Worm (Caenorhabditis elegans): ENCODE data around the gene sdz-35.
"Not testable (repeated sequence)": the region's sequence is repeated elsewhere in the genome, so short reads cannot be mapped to it uniquely, and the experiment has no call there.

Gene sdz-35

DNA sequence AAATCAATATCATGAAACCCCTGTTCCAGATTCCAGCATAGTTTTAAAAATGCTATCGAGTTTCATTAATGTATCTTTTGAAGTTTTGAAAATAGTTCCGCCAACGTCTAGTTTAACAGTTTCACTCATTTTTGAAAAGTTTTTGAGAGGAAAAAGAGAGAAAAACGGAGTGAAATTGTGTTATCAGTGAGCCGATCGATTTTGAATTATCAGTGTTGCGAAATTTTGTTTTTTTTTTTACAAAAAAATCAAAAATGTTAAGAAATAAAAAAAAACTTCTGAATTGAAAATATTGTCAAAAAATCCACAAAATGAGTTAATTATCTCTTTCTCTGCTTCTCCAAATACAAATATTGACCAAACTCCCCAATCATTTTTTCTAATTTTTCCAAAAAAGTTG is 14.1 kb upstream of the sdz-35 start, which contains the start of gene ZC239.13:
ZC239.13 (minus strand) TSS at position 154 of the 400 bp plus-strand sequence.
- TF ChIP-seq F39B2.1 (GFP tag; IDR thresholded peaks at IDR 0.05) (no peak), cebp-1 (GFP tag; IDR thresholded peaks at IDR 0.05) (peak; percentile 74; the same call in 1 of the 2 replicates), cebp-1 (tag; optimal IDR thresholded peaks at IDR 0.05) (peak; percentile 78)

DNA sequence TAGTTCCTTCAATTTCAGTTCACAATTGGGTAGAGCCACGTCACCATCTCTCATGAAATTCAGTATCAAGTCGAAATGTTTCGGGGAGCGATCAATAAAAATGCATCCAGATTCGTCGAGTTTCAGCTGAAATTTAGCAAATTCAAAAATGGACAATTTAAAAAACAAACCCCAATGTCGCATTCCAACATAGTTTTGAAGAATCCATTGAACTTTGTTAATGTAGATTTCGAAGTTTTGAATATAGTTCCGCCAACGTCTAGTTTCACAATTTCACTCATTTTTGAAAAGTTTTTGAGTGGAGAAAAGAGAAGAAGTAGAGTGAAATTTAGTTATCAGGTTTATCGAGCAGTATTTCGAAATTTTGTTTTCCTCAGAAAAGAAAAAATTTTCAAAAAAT is 13.2 kb upstream of the sdz-35 start, which contains the start of gene ZC239.14:
ZC239.14 (minus strand) TSS at position 305 of the 400 bp plus-strand sequence.
- TF ChIP-seq tlf-1 (GFP tag; optimal IDR thresholded peaks at IDR 0.05): no peak
- TF ChIP-seq F52B5.7 (tag; optimal IDR thresholded peaks at IDR 0.05): no peak

ce11 chrII:3220723-3221122 is 12.1 kb upstream of the sdz-35 start, which contains the start of gene ZC239.22:
TSS of gene ZC239.22 (minus strand) at chrII:3220823.
- TF ChIP-seq die-1 (tag; optimal IDR thresholded peaks at IDR 0.05): no peak
- no peak for TF ChIP-seq F10E7.11 (tag; optimal IDR thresholded peaks at IDR 0.05)
- TF ChIP-seq ceh-58 (GFP tag; IDR thresholded peaks at IDR 0.05): no peak
- TF ChIP-seq egl-44 (GFP tag; IDR thresholded peaks at IDR 0.05): no peak
- TF ChIP-seq ets-4 (GFP tag; optimal IDR thresholded peaks at IDR 0.05): no peak
- TF ChIP-seq Y56A3A.18 (GFP tag; IDR thresholded peaks at IDR 0.05): no peak
- TF ChIP-seq efl-1 (GFP tag; optimal IDR thresholded peaks at IDR 0.05): no peak
- TF ChIP-seq pbrm-1 (GFP tag; IDR thresholded peaks at IDR 0.05): no peak
- TF ChIP-seq lin-35 (GFP tag; optimal IDR thresholded peaks at IDR 0.05): no peak
- TF ChIP-seq mxl-1 (tag; optimal IDR thresholded peaks at IDR 0.05): no peak
- TF ChIP-seq nhr-27 (tag; optimal IDR thresholded peaks at IDR 0.05): no peak
- TF ChIP-seq lir-1 (GFP tag; conservative IDR thresholded peaks at IDR 0.05): no peak
- TF ChIP-seq ZK185.1 (tag; optimal IDR thresholded peaks at IDR 0.05; ENCODE audit: poor library complexity, severe bottlenecking): no peak
- TF ChIP-seq fkh-3 (tag; optimal IDR thresholded peaks at IDR 0.05): no peak
- no peak for TF ChIP-seq B0261.1 (tag; optimal IDR thresholded peaks at IDR 0.05)

DNA sequence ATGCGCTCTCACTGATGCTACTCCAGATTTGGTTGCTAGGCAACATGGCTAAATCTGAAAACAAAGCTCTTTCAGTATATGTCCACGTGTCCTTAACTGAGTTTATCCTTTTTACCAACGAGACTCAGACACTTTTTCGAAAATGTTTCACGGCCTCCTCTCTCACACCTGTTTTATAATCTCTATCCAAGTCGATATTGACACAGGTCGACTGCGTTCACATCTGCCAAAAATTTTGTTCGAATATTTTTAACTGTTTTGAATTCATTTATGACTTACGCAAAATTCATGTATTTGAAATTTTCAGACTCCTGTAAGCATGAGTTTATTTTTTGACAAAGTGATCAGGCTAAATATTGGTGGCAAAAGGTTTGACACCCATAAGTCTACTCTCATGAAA is 7.2 kb upstream of the sdz-35 start, which contains the start of gene ZC239.3:
ZC239.3 (plus strand) TSS at position 301 of the 400 bp plus-strand sequence.
- not testable (repeated sequence) for TF ChIP-seq mcd-1 (GFP tag; IDR thresholded peaks at IDR 0.05); die-1 (tag; optimal IDR thresholded peaks at IDR 0.05); pbrm-1 (GFP tag; IDR thresholded peaks at IDR 0.05)

ce11 chrII:3213898-3214297 is 5.3 kb upstream of the sdz-35 start, which contains the start of gene ZC239.4:
TSS of gene ZC239.4 (plus strand) at chrII:3214198.
- TF ChIP-seq dpff-1 (tag; optimal IDR thresholded peaks at IDR 0.05): no peak
- no peak for TF ChIP-seq akir-1 (GFP tag; optimal IDR thresholded peaks at IDR 0.05)
- no peak for TF ChIP-seq Y56A3A.18 (GFP tag; IDR thresholded peaks at IDR 0.05)
- TF ChIP-seq ZK185.1 (tag; optimal IDR thresholded peaks at IDR 0.05; ENCODE audit: poor library complexity, severe bottlenecking): no peak
- no peak for TF ChIP-seq ama-1 (optimal IDR thresholded peaks at IDR 0.05)
- TF ChIP-seq ama-1 (GFP tag; optimal IDR thresholded peaks at IDR 0.05): no peak
- no peak for TF ChIP-seq aptf-3 (GFP tag; IDR thresholded peaks at IDR 0.05)

DNA sequence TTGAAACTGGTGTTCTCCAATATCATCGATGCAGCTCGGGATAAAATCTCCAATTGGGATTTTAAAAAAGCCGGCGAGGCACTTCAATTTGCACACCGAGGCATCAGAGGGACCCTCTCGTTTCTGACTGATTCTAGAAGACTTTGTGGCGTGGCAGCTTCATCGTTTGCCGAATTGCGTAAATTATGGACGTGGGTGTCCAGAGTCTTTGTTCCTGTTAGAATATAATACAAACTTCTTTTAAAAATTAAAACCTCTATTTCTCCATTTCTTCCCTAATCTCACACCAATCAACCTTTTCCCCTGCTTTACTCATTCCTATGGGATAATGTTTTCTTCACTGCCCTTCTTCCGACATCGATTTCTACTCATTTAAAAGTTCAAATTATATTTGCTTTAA is 1.8 kb upstream of the sdz-35 start, which contains the start of gene ZC239.5:
ZC239.5 (plus strand) TSS at position 301 of the 400 bp plus-strand sequence.
- TF ChIP-seq akir-1 (GFP tag; optimal IDR thresholded peaks at IDR 0.05): no peak

ce11 chrII:3209251-3209650 is 672 bp upstream of the sdz-35 start, which contains the start of gene ZC239.6:
TSS of gene ZC239.6 (plus strand) at chrII:3209631.
- TF ChIP-seq hlh-26 (GFP tag; conservative IDR thresholded peaks at IDR 0.05): no peak
- TF ChIP-seq B0019.2 (GFP tag; conservative IDR thresholded peaks at IDR 0.05): no peak
- no peak for TF ChIP-seq snpc-3.4 (tag; optimal IDR thresholded peaks at IDR 0.05)
- TF ChIP-seq dpl-1 (GFP tag; optimal IDR thresholded peaks at IDR 0.05): no peak
- no peak for TF ChIP-seq unc-130 (GFP tag; optimal IDR thresholded peaks at IDR 0.05)
- TF ChIP-seq hmg-1.2 (GFP tag; IDR thresholded peaks at IDR 0.05): peak; percentile 46; the same call in 1 of the 2 replicates
- peak; percentile 53; the same call in 1 of the 2 replicates for TF ChIP-seq hsf-1 (GFP tag; IDR thresholded peaks at IDR 0.05)
- no peak for TF ChIP-seq let-526 (GFP tag; IDR thresholded peaks at IDR 0.05)
- no peak for TF ChIP-seq pbrm-1 (GFP tag; IDR thresholded peaks at IDR 0.05)
- no peak for TF ChIP-seq ztf-3 (GFP tag; optimal IDR thresholded peaks at IDR 0.05)
- no peak for TF ChIP-seq unc-62 (GFP tag; optimal IDR thresholded peaks at IDR 0.05)
- no peak for TF ChIP-seq lin-35 (GFP tag; optimal IDR thresholded peaks at IDR 0.05)
- no peak for TF ChIP-seq nfyb-1 (GFP tag; IDR thresholded peaks at IDR 0.05)
- no peak for TF ChIP-seq aptf-3 (GFP tag; IDR thresholded peaks at IDR 0.05)
- TF ChIP-seq let-607 (tag; optimal IDR thresholded peaks at IDR 0.05): no peak
